1 fruit fly cellular context compared by ENCODE assay signal in genomic region chrX:8093722-8094177, dm6.
TF ChIP-seq lines count a peak whose summit lies in the region.

Gene UbcE2H (minus strand): TSS chrX:8094064.

TF ChIP-seq in whole organism, embryonic, 481 proteins besides CTCF, POLR2A, EP300 and RAD21 (continued from another document):
- TF ChIP-seq CG14710 (tag; optimal IDR thresholded peaks at IDR 0.05; lab: Kevin White, UChicago) (peak; percentile 37), CG15011 (GFP tag; optimal IDR thresholded peaks at IDR 0.05; lab: Kevin White, UChicago) (no peak), Opbp (GFP tag; IDR thresholded peaks at IDR 0.05; lab: Robert Waterston, UW; ENCODE audit: partially characterized antibody) (peak; percentile 16; the same call in 1 of the 3 replicates), trem (tag; optimal IDR thresholded peaks at IDR 0.05; lab: Kevin White, UChicago) (peak; percentile 63), CG1603 (tag; optimal IDR thresholded peaks at IDR 0.05; lab: Kevin White, UChicago) (peak; percentile 71), CG1233 (GFP tag; optimal IDR thresholded peaks at IDR 0.05; lab: Kevin White, UChicago) (peak; percentile 29), CoRest (tag; optimal IDR thresholded peaks at IDR 0.05; lab: Kevin White, UChicago) (peak; percentile 60), stwl (tag; optimal IDR thresholded peaks at IDR 0.05; lab: Kevin White, UChicago) (peak; percentile 60), Sry-δ (GFP tag; optimal IDR thresholded peaks at IDR 0.05; lab: Kevin White, UChicago) (peak; percentile 46), E2f2 (GFP tag; IDR thresholded peaks at IDR 0.05; lab: Robert Waterston, UW) (peak; percentile 82), BtbVII (GFP tag; optimal IDR thresholded peaks at IDR 0.05; lab: Kevin White, UChicago) (peak; percentile 6), D (optimal IDR thresholded peaks at IDR 0.05; lab: Kevin White, UChicago) (no peak), D (GFP tag; optimal IDR thresholded peaks at IDR 0.05; lab: Kevin White, UChicago) (no peak), Ets97D (GFP tag; optimal IDR thresholded peaks at IDR 0.05; lab: Kevin White, UChicago) (peak; percentile 91), crp (GFP tag; optimal IDR thresholded peaks at IDR 0.05; lab: Kevin White, UChicago) (peak in 1 of 2 experiments; percentile 15), CG4617 (GFP tag; optimal IDR thresholded peaks at IDR 0.05; lab: Kevin White, UChicago; ENCODE audit: borderline replicate concordance) (peak; percentile 59), slbo (GFP tag; IDR thresholded peaks at IDR 0.05; lab: Robert Waterston, UW) (no peak), CG17829 (tag; optimal IDR thresholded peaks at IDR 0.05; lab: Kevin White, UChicago) (peak; percentile 5), BEAF-32 (GFP tag; optimal IDR thresholded peaks at IDR 0.05; lab: Kevin White, UChicago) (peak; percentile 49), pzg (GFP tag; optimal IDR thresholded peaks at IDR 0.05; lab: Kevin White, UChicago) (peak; percentile 91), pita (GFP tag; optimal IDR thresholded peaks at IDR 0.05; lab: Kevin White, UChicago) (peak; percentile 70), CG11504 (tag; optimal IDR thresholded peaks at IDR 0.05; lab: Kevin White, UChicago) (peak; percentile 13), cg (GFP tag; optimal IDR thresholded peaks at IDR 0.05; lab: Kevin White, UChicago) (peak; percentile 54), Blimp-1 (GFP tag; optimal IDR thresholded peaks at IDR 0.05; lab: Kevin White, UChicago) (no peak), MESR4 (GFP tag; optimal IDR thresholded peaks at IDR 0.05; lab: Kevin White, UChicago) (peak; percentile 63), sens (GFP tag; lab: Kevin White, UChicago) (peak; percentile 65), Xrp1 (GFP tag; IDR thresholded peaks at IDR 0.05; lab: Robert Waterston, UW) (no peak), insv (GFP tag; optimal IDR thresholded peaks at IDR 0.05; lab: Kevin White, UChicago) (peak in 1 of 2 experiments; percentile 7), HmgZ (tag; optimal IDR thresholded peaks at IDR 0.05; lab: Kevin White, UChicago) (peak; percentile 39), CG8290 (GFP tag; optimal IDR thresholded peaks at IDR 0.05; lab: Kevin White, UChicago) (no peak), CG8290 (tag; optimal IDR thresholded peaks at IDR 0.05; lab: Kevin White, UChicago) (peak in 1 of 2 experiments; percentile 52), NFAT (GFP tag; IDR thresholded peaks at IDR 0.05; lab: Robert Waterston, UW) (no peak), zf30C (GFP tag; optimal IDR thresholded peaks at IDR 0.05; lab: Kevin White, UChicago) (peak; percentile 27), ind (GFP tag; optimal IDR thresholded peaks at IDR 0.05; lab: Kevin White, UChicago) (no peak), HmgD (GFP tag; optimal IDR thresholded peaks at IDR 0.05; lab: Kevin White, UChicago) (peak; percentile 27), CG10565 (GFP tag; optimal IDR thresholded peaks at IDR 0.05; lab: Kevin White, UChicago) (no peak), gro (GFP tag; optimal IDR thresholded peaks at IDR 0.05; lab: Kevin White, UChicago) (no peak), CG33213 (GFP tag; optimal IDR thresholded peaks at IDR 0.05; lab: Kevin White, UChicago) (peak; percentile 47), CG3847 (GFP tag; IDR thresholded peaks at IDR 0.05; lab: Robert Waterston, UW) (peak; percentile 37; the same call in 1 of the 2 replicates), NC2β (GFP tag; optimal IDR thresholded peaks at IDR 0.05; lab: Kevin White, UChicago) (peak; percentile 3), Hmr (GFP tag; optimal IDR thresholded peaks at IDR 0.05; lab: Kevin White, UChicago) (peak; percentile 19), CG17568 (GFP tag; optimal IDR thresholded peaks at IDR 0.05; lab: Kevin White, UChicago) (peak; percentile 14), CG1529 (GFP tag; optimal IDR thresholded peaks at IDR 0.05; lab: Kevin White, UChicago) (peak; percentile 8), CG34422 (GFP tag; IDR thresholded peaks at IDR 0.05; lab: Robert Waterston, UW) (peak; percentile 11; the same call in 1 of the 3 replicates), CG3281 (GFP tag; optimal IDR thresholded peaks at IDR 0.05; lab: Kevin White, UChicago) (no peak), nmo (GFP tag; optimal IDR thresholded peaks at IDR 0.05; lab: Kevin White, UChicago) (peak; percentile 1), eve (GFP tag; optimal IDR thresholded peaks at IDR 0.05; lab: Kevin White, UChicago) (peak in 1 of 2 experiments; percentile 19), CG15514 (GFP tag; optimal IDR thresholded peaks at IDR 0.05; lab: Kevin White, UChicago) (peak; percentile 91), Hand (GFP tag; optimal IDR thresholded peaks at IDR 0.05; lab: Kevin White, UChicago) (no peak), CG16815 (GFP tag; optimal IDR thresholded peaks at IDR 0.05; lab: Kevin White, UChicago) (no peak), CG12659 (GFP tag; optimal IDR thresholded peaks at IDR 0.05; lab: Kevin White, UChicago) (peak; percentile 41), CG8924 (tag; optimal IDR thresholded peaks at IDR 0.05; lab: Kevin White, UChicago) (peak; percentile 6), CG8281 (tag; optimal IDR thresholded peaks at IDR 0.05; lab: Kevin White, UChicago) (no peak), Myb (GFP tag; optimal IDR thresholded peaks at IDR 0.05; lab: Kevin White, UChicago) (peak; percentile 98), vvl (GFP tag; IDR thresholded peaks at IDR 0.05; lab: Robert Waterston, UW) (peak; percentile 77), Hr78 (GFP tag; optimal IDR thresholded peaks at IDR 0.05; lab: Kevin White, UChicago) (peak in 1 of 2 experiments; percentile 30)
